Worm (Caenorhabditis elegans) whole organism, L4 larva: Measurements from ENCODE around the gene C23H5.8.

Experiments used
- F44E2.7 ChIP-seq: fragments of 200-800 bp; sonication (Bioruptor generic); IDR thresholded peaks from 2 replicates; pipeline ENCODE4 v2.1.2; 2022; ENCODE audit warnings: missing genetic modification characterization, missing compliant biosample characterization
- R02D3.7 ChIP-seq: fragments of 150-350 bp; sonication (generic microtip); optimal IDR thresholded peaks from 3 replicates; lab custom pipeline; 2014; ENCODE audit warnings: missing biosample characterization, missing genetic modification characterization
- T20F7.1 ChIP-seq: fragments of 200-800 bp; sonication (Bioruptor generic); optimal IDR thresholded peaks from 2 replicates; lab custom pipeline; 2018; ENCODE audit warnings: mild to moderate bottlenecking, missing genetic modification characterization, missing compliant biosample characterization
- Y5F2A.4 ChIP-seq: fragments of 200-800 bp; sonication (Bioruptor generic); optimal IDR thresholded peaks from 2 replicates; lab custom pipeline; 2018; ENCODE audit warnings: mild to moderate bottlenecking, missing genetic modification characterization, missing compliant biosample characterization
- Y75B8A.6 ChIP-seq: fragments of 200-800 bp; sonication (Bioruptor generic); IDR thresholded peaks from 2 replicates; pipeline ENCODE4 v1.3.6; 2022; ENCODE audit warnings: missing genetic modification reagents, missing genetic modification characterization, missing compliant biosample characterization
- ZK546.5 ChIP-seq, 2 experiments: sonication (generic microtip); optimal IDR thresholded peaks; 2 replicates each; lab custom pipeline; 2017; ENCODE audit warnings: missing biosample characterization in 2 of 2, missing genetic modification characterization in 2 of 2
- aha-1 ChIP-seq: fragments of 150-350 bp; peaks from one replicate; lab custom pipeline; 2014; ENCODE audit warnings: missing biosample characterization, missing genetic modification characterization
- arid-1 ChIP-seq: fragments of 200-800 bp; sonication (Bioruptor generic); conservative IDR thresholded peaks from 2 replicates; pipeline ENCODE4 v1.3.6; 2022; ENCODE audit warnings: missing genetic modification reagents, missing genetic modification characterization, missing compliant biosample characterization
- ceh-20 ChIP-seq: fragments of 200-800 bp; sonication (Bioruptor generic); IDR thresholded peaks from 2 replicates; pipeline ENCODE4 v1.3.6; 2022; ENCODE audit warnings: missing genetic modification reagents, missing genetic modification characterization, missing compliant biosample characterization
- ceh-28 ChIP-seq: fragments of 150-350 bp; optimal IDR thresholded peaks from 2 replicates; lab custom pipeline; 2014; ENCODE audit warnings: missing biosample characterization, missing genetic modification reagents, missing genetic modification characterization
- ceh-44 ChIP-seq: fragments of 200-800 bp; sonication (Bioruptor generic); IDR thresholded peaks from 2 replicates; pipeline ENCODE4 v1.3.6; 2022; ENCODE audit warnings: missing genetic modification reagents, missing genetic modification characterization, missing compliant biosample characterization
- ceh-62 ChIP-seq: sonication (generic microtip); optimal IDR thresholded peaks from 2 replicates; lab custom pipeline; 2017; ENCODE audit warnings: missing biosample characterization, missing genetic modification characterization
- ces-1 ChIP-seq: fragments of 150-350 bp; sonication (generic microtip); optimal IDR thresholded peaks from 4 replicates; lab custom pipeline; 2014; ENCODE audit warnings: missing biosample characterization, missing genetic modification reagents, missing genetic modification characterization
- ctbp-1 ChIP-seq: fragments of 200-800 bp; sonication (Bioruptor generic); IDR thresholded peaks from 2 replicates; pipeline ENCODE4 v1.3.6; 2022; ENCODE audit warnings: missing genetic modification reagents, missing genetic modification characterization, missing compliant biosample characterization
- daf-8 ChIP-seq: fragments of 200-800 bp; sonication (Bioruptor generic); IDR thresholded peaks from 2 replicates; pipeline ENCODE4 v1.3.6; 2022; ENCODE audit warnings: missing genetic modification characterization, missing compliant biosample characterization
- dmd-6 ChIP-seq: fragments of 200-800 bp; sonication (Bioruptor generic); IDR thresholded peaks from 2 replicates; pipeline ENCODE4 v1.3.6; 2022; ENCODE audit warnings: missing genetic modification reagents, missing genetic modification characterization, missing compliant biosample characterization
- dmd-8 ChIP-seq: fragments of 200-800 bp; sonication (Bioruptor generic); IDR thresholded peaks from 2 replicates; pipeline ENCODE4 v1.3.6; 2022; ENCODE audit warnings: missing genetic modification characterization, missing compliant biosample characterization
- dpl-1 ChIP-seq: fragments of 150-350 bp; optimal IDR thresholded peaks from 2 replicates; lab custom pipeline; 2014; ENCODE audit warnings: missing biosample characterization, missing genetic modification reagents, missing genetic modification characterization
- dve-1 ChIP-seq: sonication (generic microtip); optimal IDR thresholded peaks from 2 replicates; lab custom pipeline; 2017; ENCODE audit warnings: antibody characterized with exemption, mild to moderate bottlenecking, missing genetic modification characterization, missing compliant biosample characterization; ENCODE audit not compliant: insufficient read depth
- gei-8 ChIP-seq: fragments of 200-800 bp; sonication (Bioruptor generic); optimal IDR thresholded peaks from 2 replicates; lab custom pipeline; 2018; ENCODE audit warnings: mild to moderate bottlenecking, missing genetic modification characterization, missing compliant biosample characterization
- hif-1 ChIP-seq, 2 experiments: sonication (generic microtip); optimal IDR thresholded peaks; 2 replicates each; lab custom pipeline; 2016 to 2017; ENCODE audit warnings: missing compliant biosample characterization in 2 of 2, missing genetic modification characterization in 2 of 2, missing genetic modification reagents in 2 of 2, missing genotype in 2 of 2, mild to moderate bottlenecking in 1 of 2
- hlh-11 ChIP-seq: fragments of 200-800 bp; sonication (Bioruptor generic); optimal IDR thresholded peaks from 2 replicates; lab custom pipeline; 2018; ENCODE audit warnings: mild to moderate bottlenecking, missing genetic modification characterization, missing compliant biosample characterization
- hlh-30 ChIP-seq: sonication (generic microtip); optimal IDR thresholded peaks from 2 replicates; lab custom pipeline; 2017; ENCODE audit warnings: antibody characterized with exemption, mild to moderate bottlenecking, missing genetic modification characterization, missing compliant biosample characterization; ENCODE audit not compliant: insufficient read depth
- hmg-1.1 ChIP-seq: fragments of 200-800 bp; sonication (Bioruptor generic); IDR thresholded peaks from 2 replicates; pipeline ENCODE4 v1.3.6; 2022; ENCODE audit warnings: missing genetic modification reagents, missing genetic modification characterization, missing compliant biosample characterization
- lim-7 ChIP-seq: fragments of 200-800 bp; sonication (Bioruptor generic); IDR thresholded peaks from 2 replicates; pipeline ENCODE4 v1.3.6; 2022; ENCODE audit warnings: missing genetic modification characterization, missing compliant biosample characterization
- lin-1 ChIP-seq: fragments of 200-800 bp; sonication (Bioruptor generic); IDR thresholded peaks from 2 replicates; pipeline ENCODE4 v1.3.6; 2022; ENCODE audit warnings: missing genetic modification reagents, missing genetic modification characterization, missing compliant biosample characterization
- lin-13 ChIP-seq: fragments of 150-350 bp; optimal IDR thresholded peaks from 2 replicates; lab custom pipeline; 2014; ENCODE audit warnings: missing biosample characterization, missing genetic modification reagents, missing genetic modification characterization
- lin-29 ChIP-seq: fragments of 200-800 bp; sonication (Bioruptor generic); IDR thresholded peaks from 2 replicates; pipeline ENCODE4 v1.3.6; 2022; ENCODE audit warnings: missing genetic modification reagents, missing genetic modification characterization, missing compliant biosample characterization
- lin-38 ChIP-seq: fragments of 200-800 bp; sonication (Bioruptor generic); IDR thresholded peaks from 2 replicates; pipeline ENCODE4 v1.3.6; 2022; ENCODE audit warnings: missing genetic modification reagents, missing genetic modification characterization, missing compliant biosample characterization
- lin-39 ChIP-seq: fragments of 150-350 bp; optimal IDR thresholded peaks from 2 replicates; lab custom pipeline; 2014; ENCODE audit warnings: missing biosample characterization, missing genetic modification reagents, missing genetic modification characterization
- lir-3 ChIP-seq: sonication (generic microtip); optimal IDR thresholded peaks from 2 replicates; lab custom pipeline; 2016; ENCODE audit warnings: mild to moderate bottlenecking, missing genetic modification characterization, missing compliant biosample characterization
- lsy-2 ChIP-seq, 2 experiments: fragments of 150-350 bp in 1 of 2; sonication (generic microtip) in 1 of 2; optimal IDR thresholded peaks; 2 replicates each; lab custom pipeline; 2014 to 2017; ENCODE audit warnings: missing biosample characterization in 2 of 2, missing genetic modification characterization in 2 of 2
- mdt-29 ChIP-seq: fragments of 200-800 bp; sonication (Bioruptor generic); IDR thresholded peaks from 2 replicates; pipeline ENCODE4 v1.3.6; 2022; ENCODE audit warnings: missing genetic modification reagents, missing genetic modification characterization, missing compliant biosample characterization
- mep-1 ChIP-seq: fragments of 150-350 bp; sonication (generic microtip); optimal IDR thresholded peaks from 3 replicates; lab custom pipeline; 2014; ENCODE audit warnings: missing biosample characterization, missing genetic modification characterization
- mxl-2 ChIP-seq: fragments of 200-800 bp; sonication (Bioruptor generic); conservative IDR thresholded peaks from 2 replicates; pipeline ENCODE4 v1.3.6; 2022; ENCODE audit warnings: missing genetic modification reagents, missing genetic modification characterization, missing compliant biosample characterization
- nhr-10 ChIP-seq: fragments of 150-350 bp; optimal IDR thresholded peaks from 2 replicates; lab custom pipeline; 2014; ENCODE audit warnings: missing biosample characterization, missing genetic modification characterization
- nhr-111 ChIP-seq: fragments of 200-800 bp; sonication (Bioruptor generic); optimal IDR thresholded peaks from 2 replicates; lab custom pipeline; 2018; ENCODE audit warnings: mild to moderate bottlenecking, missing genetic modification characterization, missing compliant biosample characterization
- nhr-42 ChIP-seq: fragments of 200-800 bp; sonication (Bioruptor generic); IDR thresholded peaks from 2 replicates; pipeline ENCODE4 v1.3.6; 2022; ENCODE audit warnings: missing genetic modification characterization, missing compliant biosample characterization
- pha-4 ChIP-seq, 2 experiments: fragments of 150-350 bp in 1 of 2; fragments of 200-800 bp in 1 of 2; sonication (Bioruptor generic) in 1 of 2; IDR thresholded peaks in 1 of 2; optimal IDR thresholded peaks in 1 of 2; 2 replicates each; pipeline versions ENCODE4 v1.3.6 to Lab custom; 2014 to 2022; ENCODE audit warnings: missing genetic modification characterization in 2 of 2, missing genetic modification reagents in 2 of 2, missing biosample characterization in 1 of 2, missing compliant biosample characterization in 1 of 2
- saeg-2 ChIP-seq: fragments of 200-800 bp; sonication (Bioruptor generic); IDR thresholded peaks from 2 replicates; pipeline ENCODE4 v1.3.6; 2022; ENCODE audit warnings: missing genetic modification reagents, missing genetic modification characterization, missing compliant biosample characterization
- sdz-12 ChIP-seq: fragments of 200-800 bp; sonication (Bioruptor generic); optimal IDR thresholded peaks from 2 replicates; lab custom pipeline; 2018; ENCODE audit warnings: mild to moderate bottlenecking, missing genetic modification characterization, missing compliant biosample characterization
- skn-1 ChIP-seq: fragments of 150-350 bp; optimal IDR thresholded peaks from 2 replicates; lab custom pipeline; 2014; ENCODE audit warnings: missing biosample characterization, missing genetic modification characterization
- snpc-4 ChIP-seq: fragments of 150-350 bp; optimal IDR thresholded peaks from 2 replicates; lab custom pipeline; 2014; ENCODE audit warnings: missing biosample characterization, missing genetic modification characterization
- vab-7 ChIP-seq: fragments of 200-800 bp; sonication (Bioruptor generic); IDR thresholded peaks from 2 replicates; pipeline ENCODE4 v1.3.6; 2022; ENCODE audit warnings: missing genetic modification reagents, missing genetic modification characterization, missing compliant biosample characterization
- zfp-2 ChIP-seq: sonication (generic microtip); optimal IDR thresholded peaks from 2 replicates; lab custom pipeline; 2016; ENCODE audit warnings: mild to moderate bottlenecking, missing genetic modification characterization, missing compliant biosample characterization
- zfp-3 ChIP-seq: fragments of 200-800 bp; sonication (Bioruptor generic); conservative IDR thresholded peaks from 2 replicates; pipeline ENCODE4 v1.3.6; 2022; ENCODE audit warnings: missing genetic modification reagents, missing genetic modification characterization, missing compliant biosample characterization
- zip-2 ChIP-seq: fragments of 150-350 bp; optimal IDR thresholded peaks from 2 replicates; lab custom pipeline; 2014; ENCODE audit warnings: missing biosample characterization, missing genetic modification characterization
- ztf-11 ChIP-seq: fragments of 150-350 bp; optimal IDR thresholded peaks from 2 replicates; lab custom pipeline; 2014; ENCODE audit warnings: missing biosample characterization, missing genetic modification characterization

Gene C23H5.8

ce11 chrIV:2111300-2111874, 1.8 kb downstream of the C23H5.8 start, which contains the start of gene che-6 (continued):
- TF ChIP-seq zfp-2 (tag; lab: Kevin White, UChicago) (no peak), ztf-11 (tag; lab: Kevin White, UChicago) (no peak), sdz-12 (no peak), R02D3.7 (no peak), lin-39 (no peak), lin-29 (no peak), lsy-2 (tag; optimal IDR thresholded peaks at IDR 0.05; lab: Kevin White, UChicago) (peak in 1 of 2 experiments; percentile 12), Y75B8A.6 (0 out of 2 replicates have a peak, but pooled peaks have one; percentile 44), dmd-8 (GFP tag; lab: Robert Waterston, UW) (0 out of 2 replicates have a peak, but pooled peaks have one; percentile 20), dpl-1 (GFP tag; lab: Kevin White, UChicago) (no peak), ceh-28 (tag; lab: Kevin White, UChicago) (no peak), ceh-20 (no peak), hlh-11 (no peak), mdt-29 (GFP tag; lab: Robert Waterston, UW) (no peak), ceh-44 (no peak), lir-3 (tag; lab: Kevin White, UChicago) (no peak), snpc-4 (no peak), T20F7.1 (GFP tag; lab: Kevin White, UChicago) (peak; percentile 34), mep-1 (tag; lab: Kevin White, UChicago) (peak; percentile 31), skn-1 (no peak), ctbp-1 (GFP tag; lab: Robert Waterston, UW) (no peak), nhr-10 (tag; lab: Kevin White, UChicago) (no peak), hif-1 (tag; optimal IDR thresholded peaks at IDR 0.05; lab: Kevin White, UChicago) (no peak), zfp-3 (GFP tag; lab: Robert Waterston, UW) (peak; percentile 26), pha-4 (GFP tag; IDR thresholded peaks at IDR 0.05; lab: Robert Waterston, UW) (0 out of 2 replicates have a peak, but pooled peaks have one; percentile 51), pha-4 (tag; optimal IDR thresholded peaks at IDR 0.05; lab: Kevin White, UChicago) (no peak), gei-8 (GFP tag; lab: Kevin White, UChicago) (no peak), F44E2.7 (no peak), lim-7 (GFP tag; lab: Robert Waterston, UW) (0 out of 2 replicates have a peak, but pooled peaks have one; percentile 19), zip-2 (tag; lab: Kevin White, UChicago) (no peak), lin-38 (GFP tag; lab: Robert Waterston, UW) (peak; percentile 58), nhr-111 (GFP tag; lab: Kevin White, UChicago) (no peak), Y5F2A.4 (GFP tag; lab: Kevin White, UChicago) (no peak), arid-1 (GFP tag; lab: Robert Waterston, UW) (no peak), aha-1 (tag; lab: Kevin White, UChicago) (peak; percentile 86), ZK546.5 (tag; optimal IDR thresholded peaks at IDR 0.05; lab: Kevin White, UChicago) (no peak), ces-1 (GFP tag; lab: Kevin White, UChicago) (no peak), saeg-2 (GFP tag; lab: Robert Waterston, UW) (peak; percentile 60; the same call in 1 of the 2 replicates), nhr-42 (GFP tag; lab: Robert Waterston, UW) (no peak), hlh-30 (tag; lab: Kevin White, UChicago) (no peak), mxl-2 (GFP tag; lab: Robert Waterston, UW) (no peak), hmg-1.1 (GFP tag; lab: Robert Waterston, UW) (no peak), lin-13 (GFP tag; lab: Kevin White, UChicago) (no peak), lin-1 (GFP tag; lab: Robert Waterston, UW) (no peak), daf-8 (GFP tag; lab: Robert Waterston, UW) (no peak), dve-1 (tag; lab: Kevin White, UChicago) (peak; percentile 45), dmd-6 (peak; percentile 39), vab-7 (GFP tag; lab: Robert Waterston, UW) (no peak), ceh-62 (tag; lab: Kevin White, UChicago) (no peak)
